Worm (Caenorhabditis elegans) whole organism, L3 larva: ENCODE data around the gene pnn-1.

Source experiments
- ama-1 ChIP-seq: fragments of 150-350 bp; optimal IDR thresholded peaks from 2 replicates; lab custom pipeline; 2018
- nhr-76 ChIP-seq: fragments of 150-350 bp; sonication (generic microtip); optimal IDR thresholded peaks from 5 replicates; lab custom pipeline; 2014; ENCODE audit warnings: missing biosample characterization, missing genetic modification characterization
- nhr-77 ChIP-seq: fragments of 150-350 bp; optimal IDR thresholded peaks from 2 replicates; lab custom pipeline; 2014; ENCODE audit warnings: missing biosample characterization, missing genetic modification characterization
- pha-4 ChIP-seq: fragments of 150-350 bp; optimal IDR thresholded peaks from 2 replicates; lab custom pipeline; 2014; ENCODE audit warnings: missing biosample characterization, missing genetic modification reagents, missing genetic modification characterization
- pqm-1 ChIP-seq: fragments of 150-350 bp; optimal IDR thresholded peaks from 2 replicates; lab custom pipeline; 2017; ENCODE audit warnings: missing biosample characterization, missing genetic modification characterization, inconsistent platforms
- ztf-11 ChIP-seq: fragments of 150-350 bp; optimal IDR thresholded peaks from 2 replicates; lab custom pipeline; 2014; ENCODE audit warnings: missing biosample characterization, missing genetic modification characterization

- TF ChIP-seq nhr-77 (tag; lab: Kevin White, UChicago) (no peak), ama-1 (lab: Kevin White, UChicago) (no peak), pqm-1 (tag; lab: Kevin White, UChicago) (no peak), pha-4 (tag; lab: Kevin White, UChicago) (no peak), nhr-76 (tag; lab: Kevin White, UChicago) (no peak), ztf-11 (tag; lab: Kevin White, UChicago) (no peak)
Measured at ce11 chrV:12943399-12943798, 27.5 kb upstream of the pnn-1 start.
